Worm (Caenorhabditis elegans) whole organism, mixed stage, embryonic: ENCODE results near the gene W05E10.5.

Source experiments
- elt-1 ChIP-seq: sonication (generic microtip); optimal IDR thresholded peaks from 2 replicates; lab custom pipeline; 2017; ENCODE audit warnings: missing genetic modification characterization, mild to moderate bottlenecking, missing compliant biosample characterization, antibody characterized with exemption, moderate library complexity, borderline replicate concordance; ENCODE audit not compliant: insufficient read depth
- hlh-1 ChIP-seq: fragments of 150-350 bp; optimal IDR thresholded peaks from 2 replicates; lab custom pipeline; 2014; ENCODE audit warnings: missing biosample characterization, missing genetic modification reagents, missing genetic modification characterization
- lsy-2 ChIP-seq: fragments of 150-350 bp; optimal IDR thresholded peaks from 2 replicates; lab custom pipeline; 2014; ENCODE audit warnings: missing biosample characterization, missing genetic modification characterization
- nhr-237 ChIP-seq: fragments of 150-350 bp; optimal IDR thresholded peaks from 2 replicates; lab custom pipeline; 2014; ENCODE audit warnings: missing biosample characterization, missing genetic modification characterization
- nhr-28 ChIP-seq: fragments of 150-350 bp; optimal IDR thresholded peaks from 2 replicates; lab custom pipeline; 2014; ENCODE audit warnings: missing biosample characterization, missing genetic modification characterization
- nhr-76 ChIP-seq: sonication (generic microtip); optimal IDR thresholded peaks from 2 replicates; lab custom pipeline; 2017; ENCODE audit warnings: missing biosample characterization, missing genetic modification characterization
- pha-4 ChIP-seq: fragments of 150-350 bp; optimal IDR thresholded peaks from 2 replicates; lab custom pipeline; 2018; ENCODE audit warnings: missing biosample characterization, missing genetic modification reagents, missing genetic modification characterization
- sem-2 ChIP-seq: fragments of 200-800 bp; sonication (Bioruptor generic); optimal IDR thresholded peaks from 2 replicates; lab custom pipeline; 2018; ENCODE audit warnings: mild to moderate bottlenecking, missing genetic modification characterization, missing compliant biosample characterization
- snpc-4 ChIP-seq: fragments of 150-350 bp; optimal IDR thresholded peaks from 2 replicates; lab custom pipeline; 2014; ENCODE audit warnings: missing biosample characterization, missing genetic modification characterization
- unc-120 ChIP-seq: sonication (generic microtip); optimal IDR thresholded peaks from 2 replicates; lab custom pipeline; 2017; ENCODE audit warnings: missing genetic modification characterization, missing compliant biosample characterization; ENCODE audit not compliant: poor library complexity, severe bottlenecking
- unc-39 ChIP-seq: fragments of 150-350 bp; optimal IDR thresholded peaks from 2 replicates; lab custom pipeline; 2014; ENCODE audit warnings: missing biosample characterization, missing genetic modification characterization

DNA sequence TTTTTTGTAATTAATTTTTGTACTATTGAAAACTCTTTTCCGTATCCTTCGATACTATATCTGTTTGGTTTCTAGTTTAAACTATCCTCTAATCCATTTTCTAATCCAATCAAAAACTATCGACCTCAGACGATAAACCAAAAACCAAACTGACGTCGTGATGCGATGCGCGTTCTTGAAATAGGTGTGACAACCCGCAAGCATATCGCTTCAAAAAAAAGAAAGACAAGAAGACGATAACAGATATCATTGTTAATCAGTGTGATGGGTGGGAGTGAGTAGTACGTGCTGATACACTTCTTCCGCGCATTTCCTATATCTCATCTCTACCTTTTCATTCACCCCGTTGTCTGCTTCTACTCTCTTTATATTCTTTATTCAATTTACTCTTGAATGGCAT is 44.3 kb upstream of the W05E10.5 start, which contains the start of gene T04F3.1:
- TF ChIP-seq snpc-4 (tag; lab: Kevin White, UChicago), result no peak
- no peak for TF ChIP-seq nhr-28 (tag; lab: Kevin White, UChicago)
- no peak for TF ChIP-seq unc-120
- no peak for TF ChIP-seq unc-39 (tag; lab: Kevin White, UChicago)
- no peak for TF ChIP-seq hlh-1 (tag; lab: Kevin White, UChicago)
- TF ChIP-seq elt-1 (tag; lab: Kevin White, UChicago), result no peak
- TF ChIP-seq nhr-237 (tag; lab: Kevin White, UChicago), result no peak
- TF ChIP-seq nhr-76 (tag; lab: Kevin White, UChicago), result no peak
- no peak for TF ChIP-seq pha-4 (tag; lab: Kevin White, UChicago)
- TF ChIP-seq sem-2 (GFP tag; lab: Kevin White, UChicago), result no peak
- no peak for TF ChIP-seq lsy-2 (tag; lab: Kevin White, UChicago)
